Worm (Caenorhabditis elegans) whole organism, young adult: ENCODE results near the gene F49E10.4.

Experiments used
- athp-1 ChIP-seq: sonication (generic microtip); optimal IDR thresholded peaks from 2 replicates; lab custom pipeline; 2017; ENCODE audit warnings: mild to moderate bottlenecking, missing genetic modification characterization, missing compliant biosample characterization
- ceh-91 ChIP-seq: fragments of 200-800 bp; sonication (Bioruptor generic); IDR thresholded peaks from 2 replicates; pipeline ENCODE4 v1.3.6; 2022; ENCODE audit warnings: missing genetic modification reagents, missing genetic modification characterization, missing compliant biosample characterization
- him-1 ChIP-seq: sonication (generic microtip); optimal IDR thresholded peaks from 2 replicates; lab custom pipeline; 2016; ENCODE audit warnings: missing genotype, missing genetic modification reagents, missing genetic modification characterization, missing compliant biosample characterization
- nfya-1 ChIP-seq: sonication (generic microtip); optimal IDR thresholded peaks from 2 replicates; lab custom pipeline; 2017; ENCODE audit warnings: antibody characterized with exemption, missing compliant biosample characterization, missing genetic modification characterization, borderline replicate concordance; ENCODE audit not compliant: insufficient read depth
- nhr-80 ChIP-seq: sonication (generic microtip); optimal IDR thresholded peaks from 2 replicates; lab custom pipeline; 2016; ENCODE audit warnings: missing genetic modification characterization, missing compliant biosample characterization
- pha-4 ChIP-seq: fragments of 150-350 bp; sonication (generic microtip); optimal IDR thresholded peaks from 2 replicates; lab custom pipeline; 2014; ENCODE audit warnings: missing biosample characterization, missing genetic modification reagents, missing genetic modification characterization
- sea-2 ChIP-seq: fragments of 200-800 bp; sonication (Bioruptor generic); IDR thresholded peaks from 2 replicates; pipeline ENCODE4 v1.3.6; 2022; ENCODE audit warnings: missing genetic modification characterization, missing compliant biosample characterization
- snpc-3.4 ChIP-seq: sonication (generic microtip); optimal IDR thresholded peaks from 2 replicates; lab custom pipeline; 2017; ENCODE audit warnings: missing genetic modification characterization, mild to moderate bottlenecking, missing compliant biosample characterization, antibody characterized with exemption, moderate library complexity, missing genotype, missing genetic modification reagents
- zfh-2 ChIP-seq: fragments of 200-800 bp; sonication (Bioruptor generic); conservative IDR thresholded peaks from 2 replicates; pipeline ENCODE4 v1.3.6; 2022; ENCODE audit warnings: missing genetic modification reagents, missing genetic modification characterization, missing compliant biosample characterization
- ztf-26 ChIP-seq: sonication (generic microtip); optimal IDR thresholded peaks from 2 replicates; lab custom pipeline; 2017; ENCODE audit warnings: missing genetic modification characterization, missing compliant biosample characterization

ce11 chrX:5848703-5849102, 27.0 kb upstream of the F49E10.4 start, which contains the start of gene atat-2:
- TF ChIP-seq athp-1 (tag; lab: Kevin White, UChicago) = no peak
- no peak for TF ChIP-seq zfh-2
- no peak for TF ChIP-seq sea-2
- TF ChIP-seq snpc-3.4 (tag; lab: Kevin White, UChicago) = no peak
- no peak for TF ChIP-seq nfya-1 (tag; lab: Kevin White, UChicago)
- TF ChIP-seq ceh-91 (GFP tag; lab: Robert Waterston, UW) = no peak
- no peak for TF ChIP-seq pha-4 (tag; lab: Kevin White, UChicago)
- TF ChIP-seq him-1 (tag; lab: Kevin White, UChicago) = no peak
- TF ChIP-seq nhr-80 (tag; lab: Kevin White, UChicago) = no peak
- TF ChIP-seq ztf-26 (tag; lab: Kevin White, UChicago) = no peak
